Worm (Caenorhabditis elegans) whole organism, early embryonic: Measurements from ENCODE around the gene zipt-3.

Source experiments
- B0310.2 ChIP-seq: sonication (generic microtip); optimal IDR thresholded peaks from 2 replicates; lab custom pipeline; 2016; ENCODE audit warnings: mild to moderate bottlenecking, missing genetic modification characterization, missing compliant biosample characterization
- F13C5.2 ChIP-seq: sonication (generic microtip); optimal IDR thresholded peaks from 2 replicates; lab custom pipeline; 2017; ENCODE audit warnings: mild to moderate bottlenecking, missing genetic modification characterization, inconsistent platforms, missing compliant biosample characterization
- aly-1 ChIP-seq: sonication (generic microtip); optimal IDR thresholded peaks from 2 replicates; lab custom pipeline; 2016; ENCODE audit warnings: missing genetic modification characterization, missing compliant biosample characterization
- ama-1 ChIP-seq: fragments of 150-350 bp; optimal IDR thresholded peaks from 2 replicates; lab custom pipeline; 2014
- flt-1 ChIP-seq: fragments of 200-800 bp; sonication (Bioruptor generic); IDR thresholded peaks from 2 replicates; pipeline ENCODE4 v1.3.6; 2022; ENCODE audit warnings: missing genetic modification characterization, missing compliant biosample characterization
- hmbx-1 ChIP-seq: sonication (generic microtip); optimal IDR thresholded peaks from 2 replicates; lab custom pipeline; 2016; ENCODE audit warnings: mild to moderate bottlenecking, missing genetic modification characterization, missing compliant biosample characterization
- hmg-4 ChIP-seq: fragments of 200-800 bp; sonication (Bioruptor generic); optimal IDR thresholded peaks from 2 replicates; lab custom pipeline; 2018; ENCODE audit warnings: mild to moderate bottlenecking, missing genetic modification characterization, missing compliant biosample characterization
- pes-1 ChIP-seq: fragments of 200-800 bp; sonication (Bioruptor generic); IDR thresholded peaks from 2 replicates; pipeline ENCODE4 v1.3.6; 2022; ENCODE audit warnings: missing genetic modification reagents, missing genetic modification characterization, missing compliant biosample characterization
- scrt-1 ChIP-seq: fragments of 200-800 bp; sonication (Bioruptor generic); IDR thresholded peaks from 2 replicates; pipeline ENCODE4 v1.3.6; 2022; ENCODE audit warnings: missing genetic modification characterization, missing compliant biosample characterization
- sea-1 ChIP-seq: fragments of 200-800 bp; sonication (Bioruptor generic); conservative IDR thresholded peaks from 2 replicates; pipeline ENCODE4 v1.3.6; 2022; ENCODE audit warnings: missing genetic modification characterization, missing compliant biosample characterization
- tbx-11 ChIP-seq: fragments of 200-800 bp; sonication (Bioruptor generic); IDR thresholded peaks from 2 replicates; pipeline ENCODE4 v1.3.6; 2022; ENCODE audit warnings: missing genetic modification characterization, missing compliant biosample characterization
- tra-4 ChIP-seq: sonication (generic microtip); optimal IDR thresholded peaks from 2 replicates; lab custom pipeline; 2017; ENCODE audit warnings: missing genetic modification characterization, missing compliant biosample characterization

ce11 chrII:5742767-5743166, 24.8 kb downstream of the zipt-3 start:
- no peak for TF ChIP-seq ama-1
- no peak for TF ChIP-seq B0310.2 (tag; lab: Kevin White, UChicago)
- TF ChIP-seq tra-4: no peak
- no peak for TF ChIP-seq pes-1
- TF ChIP-seq hmg-4 (GFP tag; lab: Kevin White, UChicago): no peak
- TF ChIP-seq tbx-11 (GFP tag; lab: Robert Waterston, UW): no peak
- TF ChIP-seq aly-1: no peak
- TF ChIP-seq sea-1 (GFP tag; lab: Robert Waterston, UW): no peak
- TF ChIP-seq scrt-1: no peak
- TF ChIP-seq flt-1 (GFP tag; lab: Robert Waterston, UW): no peak
- TF ChIP-seq F13C5.2: no peak
- no peak for TF ChIP-seq hmbx-1 (tag; lab: Kevin White, UChicago)
